Fruit fly (Drosophila melanogaster): ENCODE data around the gene RpL24.

- TF ChIP-seq pan (optimal IDR thresholded peaks at IDR 0.05): no peak
- no peak for TF ChIP-seq CG8478 (optimal IDR thresholded peaks at IDR 0.05)
- TF ChIP-seq usp (GFP tag; optimal IDR thresholded peaks at IDR 0.05): no peak
These were observed 26.0 kb downstream of the RpL24 start, which contains the start of gene CG31855 for dm6 chr2L:13368940-13369339.

All from whole organism.